Worm (Caenorhabditis elegans): ENCODE measurements around the gene Y32F6A.4.

ce11 chrV:10388318-10388717 lies 45.5 kb downstream of the Y32F6A.4 start, which contains the start of gene AC3.5:
- TF ChIP-seq unc-120 (tag; optimal IDR thresholded peaks at IDR 0.05; ENCODE audit: poor library complexity, severe bottlenecking) (no peak), mab-5 (tag; optimal IDR thresholded peaks at IDR 0.05) (no peak)

Data from whole organism, mixed stage, embryonic.